Worm (Caenorhabditis elegans) whole organism, young adult: Measurements from ENCODE around the gene tbcc-1.

ENCODE experiments used
- B0019.2 ChIP-seq: fragments of 200-800 bp; sonication (Bioruptor generic); conservative IDR thresholded peaks from 2 replicates; pipeline ENCODE4 v1.3.6; 2022; ENCODE audit warnings: missing genetic modification reagents, missing genetic modification characterization, missing compliant biosample characterization
- D2030.7 ChIP-seq: fragments of 200-800 bp; sonication (Bioruptor generic); IDR thresholded peaks from 2 replicates; pipeline ENCODE4 v1.3.6; 2022; ENCODE audit warnings: missing genetic modification reagents, missing genetic modification characterization, missing compliant biosample characterization
- F39B2.1 ChIP-seq: fragments of 200-800 bp; sonication (Bioruptor generic); IDR thresholded peaks from 2 replicates; pipeline ENCODE4 v1.3.6; 2022; ENCODE audit warnings: missing genetic modification reagents, missing genetic modification characterization, missing compliant biosample characterization
- F55B11.4 ChIP-seq: sonication (generic microtip); optimal IDR thresholded peaks from 2 replicates; lab custom pipeline; 2016; ENCODE audit warnings: missing compliant biosample characterization, missing genetic modification characterization, borderline replicate concordance; ENCODE audit not compliant: insufficient read depth
- T07F8.4 ChIP-seq: sonication (generic microtip); optimal IDR thresholded peaks from 2 replicates; lab custom pipeline; 2016; ENCODE audit warnings: mild to moderate bottlenecking, missing genetic modification characterization, moderate library complexity, missing compliant biosample characterization
- Y53G8AR.9 ChIP-seq: fragments of 200-800 bp; sonication (Bioruptor generic); conservative IDR thresholded peaks from 2 replicates; pipeline ENCODE4 v1.3.6; 2022; ENCODE audit warnings: missing genetic modification reagents, missing genetic modification characterization, missing compliant biosample characterization
- Y79H2A.3 ChIP-seq: fragments of 200-800 bp; sonication (Bioruptor generic); conservative IDR thresholded peaks from 2 replicates; pipeline ENCODE4 v1.3.6; 2022; ENCODE audit warnings: missing genetic modification reagents, missing genetic modification characterization, missing compliant biosample characterization
- Y95B8A.8 ChIP-seq: fragments of 200-800 bp; sonication (Bioruptor generic); IDR thresholded peaks from 2 replicates; pipeline ENCODE4 v1.3.6; 2022; ENCODE audit warnings: missing genetic modification reagents, missing genetic modification characterization, missing compliant biosample characterization
- akir-1 ChIP-seq: fragments of 200-800 bp; sonication (Bioruptor generic); optimal IDR thresholded peaks from 2 replicates; lab custom pipeline; 2018; ENCODE audit warnings: mild to moderate bottlenecking, missing genetic modification characterization, moderate library complexity, missing compliant biosample characterization
- ama-1 ChIP-seq, 3 experiments: fragments of 150-350 bp in 1 of 3; sonication (generic microtip) in 2 of 3; optimal IDR thresholded peaks; 2 replicates each; lab custom pipeline; 2014 to 2018; ENCODE audit warnings: missing biosample characterization in 2 of 3, missing genetic modification characterization in 2 of 3, missing genetic modification reagents in 2 of 3
- aptf-2 ChIP-seq: fragments of 200-800 bp; sonication (Bioruptor generic); conservative IDR thresholded peaks from 2 replicates; pipeline ENCODE4 v1.3.6; 2022; ENCODE audit warnings: missing genetic modification reagents, missing genetic modification characterization, missing compliant biosample characterization
- athp-1 ChIP-seq: sonication (generic microtip); optimal IDR thresholded peaks from 2 replicates; lab custom pipeline; 2017; ENCODE audit warnings: mild to moderate bottlenecking, missing genetic modification characterization, missing compliant biosample characterization
- attf-3 ChIP-seq: fragments of 200-800 bp; sonication (Bioruptor generic); conservative IDR thresholded peaks from 2 replicates; pipeline ENCODE4 v1.3.6; 2022; ENCODE audit warnings: missing genetic modification reagents, missing genetic modification characterization, missing compliant biosample characterization
- bed-2 ChIP-seq: fragments of 200-800 bp; sonication (Bioruptor generic); IDR thresholded peaks from 2 replicates; pipeline ENCODE4 v1.3.6; 2022; ENCODE audit warnings: missing genetic modification reagents, missing genetic modification characterization, missing compliant biosample characterization
- cebp-1 ChIP-seq, 2 experiments: fragments of 200-800 bp in 1 of 2; sonication (Bioruptor generic) in 1 of 2; sonication (generic microtip) in 1 of 2; IDR thresholded peaks in 1 of 2; optimal IDR thresholded peaks in 1 of 2; 2 replicates each; pipeline versions ENCODE4 v1.3.6 to Lab custom; 2017 to 2022; ENCODE audit warnings: missing compliant biosample characterization in 2 of 2, missing genetic modification characterization in 2 of 2, mild to moderate bottlenecking in 1 of 2, missing genetic modification reagents in 1 of 2, moderate library complexity in 1 of 2
- ceh-27 ChIP-seq: fragments of 200-800 bp; sonication (Bioruptor generic); optimal IDR thresholded peaks from 2 replicates; lab custom pipeline; 2018; ENCODE audit warnings: mild to moderate bottlenecking, missing genetic modification characterization, moderate library complexity, missing compliant biosample characterization
- ceh-58 ChIP-seq: fragments of 200-800 bp; sonication (Bioruptor generic); IDR thresholded peaks from 2 replicates; pipeline ENCODE4 v1.3.6; 2022; ENCODE audit warnings: missing genetic modification characterization, missing compliant biosample characterization
- dpff-1 ChIP-seq: sonication (generic microtip); optimal IDR thresholded peaks from 2 replicates; lab custom pipeline; 2017; ENCODE audit warnings: mild to moderate bottlenecking, missing genetic modification characterization, missing compliant biosample characterization
- efl-1 ChIP-seq: fragments of 150-350 bp; optimal IDR thresholded peaks from 2 replicates; lab custom pipeline; 2014; ENCODE audit warnings: missing biosample characterization, missing genetic modification reagents, missing genetic modification characterization
- egl-44 ChIP-seq: fragments of 200-800 bp; sonication (Bioruptor generic); IDR thresholded peaks from 2 replicates; pipeline ENCODE4 v1.3.6; 2022; ENCODE audit warnings: missing genetic modification reagents, missing genetic modification characterization, missing compliant biosample characterization
- egrh-3 ChIP-seq: fragments of 200-800 bp; sonication (Bioruptor generic); IDR thresholded peaks from 2 replicates; pipeline ENCODE4 v1.3.6; 2022; ENCODE audit warnings: missing genetic modification reagents, missing genetic modification characterization, missing compliant biosample characterization
- fkh-3 ChIP-seq: sonication (generic microtip); optimal IDR thresholded peaks from 2 replicates; lab custom pipeline; 2016; ENCODE audit warnings: mild to moderate bottlenecking, missing genetic modification characterization, missing compliant biosample characterization
- hlh-26 ChIP-seq: fragments of 200-800 bp; sonication (Bioruptor generic); conservative IDR thresholded peaks from 2 replicates; pipeline ENCODE4 v1.3.6; 2022; ENCODE audit warnings: missing genetic modification reagents, missing genetic modification characterization, missing compliant biosample characterization
- hrde-1 ChIP-seq: sonication (generic microtip); optimal IDR thresholded peaks from 2 replicates; lab custom pipeline; 2016; ENCODE audit warnings: missing genetic modification characterization, mild to moderate bottlenecking, missing compliant biosample characterization, moderate library complexity, missing genotype, missing genetic modification reagents, borderline replicate concordance
- hsf-1 ChIP-seq: fragments of 200-800 bp; sonication (Bioruptor generic); IDR thresholded peaks from 2 replicates; pipeline ENCODE4 v1.3.6; 2022; ENCODE audit warnings: missing genetic modification reagents, missing genetic modification characterization, missing compliant biosample characterization
- let-607 ChIP-seq, 2 experiments: fragments of 200-800 bp in 1 of 2; sonication (Bioruptor generic) in 1 of 2; sonication (generic microtip) in 1 of 2; optimal IDR thresholded peaks; 2 replicates each; lab custom pipeline; 2016 to 2018; ENCODE audit warnings: mild to moderate bottlenecking in 2 of 2, missing compliant biosample characterization in 2 of 2, missing genetic modification characterization in 2 of 2, moderate library complexity in 2 of 2, missing genotype in 1 of 2
- lir-1 ChIP-seq: fragments of 200-800 bp; sonication (Bioruptor generic); conservative IDR thresholded peaks from 2 replicates; pipeline ENCODE4 v1.3.6; 2022; ENCODE audit warnings: missing genetic modification reagents, missing genetic modification characterization, missing compliant biosample characterization
- lsl-1 ChIP-seq: fragments of 200-800 bp; sonication (Bioruptor generic); optimal IDR thresholded peaks from 2 replicates; lab custom pipeline; 2018; ENCODE audit warnings: mild to moderate bottlenecking, missing genetic modification characterization, moderate library complexity, missing compliant biosample characterization
- lsy-27 ChIP-seq: sonication (generic microtip); optimal IDR thresholded peaks from 2 replicates; lab custom pipeline; 2017; ENCODE audit warnings: missing genetic modification characterization, mild to moderate bottlenecking, missing compliant biosample characterization, antibody characterized with exemption, missing genotype, borderline replicate concordance; ENCODE audit not compliant: insufficient read depth
- madf-3 ChIP-seq: fragments of 200-800 bp; sonication (Bioruptor generic); IDR thresholded peaks from 2 replicates; pipeline ENCODE4 v1.3.6; 2022; ENCODE audit warnings: missing genetic modification reagents, missing genetic modification characterization, missing compliant biosample characterization
- mcd-1 ChIP-seq: fragments of 200-800 bp; sonication (Bioruptor generic); IDR thresholded peaks from 2 replicates; pipeline ENCODE4 v1.3.6; 2022; ENCODE audit warnings: missing genetic modification reagents, missing genetic modification characterization, missing compliant biosample characterization
- mes-4 ChIP-seq: sonication (generic microtip); optimal IDR thresholded peaks from 2 replicates; lab custom pipeline; 2016; ENCODE audit warnings: missing genotype, missing genetic modification characterization, missing compliant biosample characterization
- nfya-1 ChIP-seq: sonication (generic microtip); optimal IDR thresholded peaks from 2 replicates; lab custom pipeline; 2017; ENCODE audit warnings: antibody characterized with exemption, missing compliant biosample characterization, missing genetic modification characterization, borderline replicate concordance; ENCODE audit not compliant: insufficient read depth
- nhr-90 ChIP-seq: sonication (generic microtip); optimal IDR thresholded peaks from 2 replicates; lab custom pipeline; 2016; ENCODE audit warnings: missing genotype, mild to moderate bottlenecking, missing genetic modification characterization, missing compliant biosample characterization
- pbrm-1 ChIP-seq: fragments of 200-800 bp; sonication (Bioruptor generic); IDR thresholded peaks from 2 replicates; pipeline ENCODE4 v1.3.6; 2022; ENCODE audit warnings: missing genetic modification reagents, missing genetic modification characterization, missing compliant biosample characterization
- sea-2 ChIP-seq: fragments of 200-800 bp; sonication (Bioruptor generic); IDR thresholded peaks from 2 replicates; pipeline ENCODE4 v1.3.6; 2022; ENCODE audit warnings: missing genetic modification characterization, missing compliant biosample characterization
- snpc-1.1 ChIP-seq: sonication (generic microtip); optimal IDR thresholded peaks from 2 replicates; lab custom pipeline; 2017; ENCODE audit warnings: missing genetic modification characterization, mild to moderate bottlenecking, missing compliant biosample characterization, antibody characterized with exemption, moderate library complexity, missing genotype, missing genetic modification reagents; ENCODE audit not compliant: insufficient read depth
- snpc-1.3 ChIP-seq: sonication (generic microtip); optimal IDR thresholded peaks from 2 replicates; lab custom pipeline; 2017; ENCODE audit warnings: missing genetic modification characterization, mild to moderate bottlenecking, missing compliant biosample characterization, antibody characterized with exemption, moderate library complexity, missing genotype, missing genetic modification reagents; ENCODE audit not compliant: insufficient read depth
- sptf-2 ChIP-seq: fragments of 200-800 bp; sonication (Bioruptor generic); optimal IDR thresholded peaks from 2 replicates; lab custom pipeline; 2018; ENCODE audit warnings: mild to moderate bottlenecking, missing genetic modification characterization, missing compliant biosample characterization
- xnd-1 ChIP-seq: sonication (generic microtip); optimal IDR thresholded peaks from 2 replicates; lab custom pipeline; 2016; ENCODE audit warnings: missing genotype, missing genetic modification reagents, missing genetic modification characterization, missing compliant biosample characterization
- zfh-2 ChIP-seq: fragments of 200-800 bp; sonication (Bioruptor generic); conservative IDR thresholded peaks from 2 replicates; pipeline ENCODE4 v1.3.6; 2022; ENCODE audit warnings: missing genetic modification reagents, missing genetic modification characterization, missing compliant biosample characterization
- ztf-6 ChIP-seq: fragments of 200-800 bp; sonication (Bioruptor generic); IDR thresholded peaks from 2 replicates; pipeline ENCODE4 v1.3.6; 2022; ENCODE audit warnings: missing genetic modification reagents, missing genetic modification characterization, missing compliant biosample characterization

The tbcc-1 gene

ce11 chrIII:2768635-2769034 lies 19.6 kb upstream of the tbcc-1 start, which contains the start of gene swsn-3 (continued):
- no peak for TF ChIP-seq dpff-1
- no peak for TF ChIP-seq F55B11.4 (tag; lab: Kevin White, UChicago)
- TF ChIP-seq nhr-90 = no peak
- TF ChIP-seq lsy-27 = peak; percentile 72
- no peak for TF ChIP-seq hrde-1 (tag; lab: Kevin White, UChicago)
- peak; percentile 75 for TF ChIP-seq snpc-1.3

- TF ChIP-seq pbrm-1 = no peak
- no peak for TF ChIP-seq D2030.7
- no peak for TF ChIP-seq fkh-3
- no peak for TF ChIP-seq T07F8.4
- no peak for TF ChIP-seq Y95B8A.8
- no peak for TF ChIP-seq egl-44
- TF ChIP-seq ztf-6 (GFP tag; lab: Robert Waterston, UW) = no peak
- TF ChIP-seq lsl-1 (GFP tag; lab: Kevin White, UChicago) = no peak
- TF ChIP-seq madf-3 (GFP tag; lab: Robert Waterston, UW) = no peak
- no peak for TF ChIP-seq B0019.2 (GFP tag; lab: Robert Waterston, UW)
- no peak for TF ChIP-seq Y79H2A.3
- TF ChIP-seq athp-1 (tag; lab: Kevin White, UChicago) = no peak
- TF ChIP-seq sea-2 (GFP tag; lab: Robert Waterston, UW) = no peak
These were observed 19.2 kb upstream of the tbcc-1 start for ce11 chrIII:2769078-2769477.

- TF ChIP-seq egrh-3 (GFP tag; lab: Robert Waterston, UW) (peak; percentile 55; the same call in 1 of the 2 replicates), ceh-58 (GFP tag; lab: Robert Waterston, UW) (no peak), zfh-2 (GFP tag; lab: Robert Waterston, UW) (peak; percentile 78)
- TF ChIP-seq, all 124 proteins: peak for 2
These were observed 17.5 kb upstream of the tbcc-1 start for ce11 chrIII:2770752-2771151.

ce11 chrIII:2778655-2779054 lies 9.6 kb upstream of the tbcc-1 start, which contains the start of gene laf-1:
laf-1 (minus strand) TSS chrIII:2779053.
- TF ChIP-seq let-607 (tag; optimal IDR thresholded peaks at IDR 0.05; lab: Kevin White, UChicago) = no peak
- no peak for TF ChIP-seq F39B2.1 (GFP tag; lab: Robert Waterston, UW)
- TF ChIP-seq snpc-1.1 = no peak
- TF ChIP-seq sptf-2 (GFP tag; lab: Kevin White, UChicago) = no peak
- no peak for TF ChIP-seq ama-1 (optimal IDR thresholded peaks at IDR 0.05; lab: Kevin White, UChicago)
- no peak for TF ChIP-seq ama-1 (GFP tag; optimal IDR thresholded peaks at IDR 0.05; lab: Kevin White, UChicago)
- no peak for TF ChIP-seq cebp-1 (GFP tag; IDR thresholded peaks at IDR 0.05; lab: Robert Waterston, UW)
- TF ChIP-seq cebp-1 (tag; optimal IDR thresholded peaks at IDR 0.05; lab: Kevin White, UChicago) = no peak
- no peak for TF ChIP-seq bed-2 (GFP tag; lab: Robert Waterston, UW)
- no peak for TF ChIP-seq hsf-1 (GFP tag; lab: Robert Waterston, UW)
- no peak for TF ChIP-seq hlh-26 (GFP tag; lab: Robert Waterston, UW)
- no peak for TF ChIP-seq lir-1 (GFP tag; lab: Robert Waterston, UW)
- TF ChIP-seq attf-3 (GFP tag; lab: Robert Waterston, UW) = no peak
- no peak for TF ChIP-seq lsl-1 (GFP tag; lab: Kevin White, UChicago)
- no peak for TF ChIP-seq efl-1 (GFP tag; lab: Kevin White, UChicago)
- no peak for TF ChIP-seq xnd-1 (tag; lab: Kevin White, UChicago)
- peak; percentile 73 for TF ChIP-seq zfh-2 (GFP tag; lab: Robert Waterston, UW)
- no peak for TF ChIP-seq nfya-1 (tag; lab: Kevin White, UChicago)
- no peak for TF ChIP-seq akir-1 (GFP tag; lab: Kevin White, UChicago)
- TF ChIP-seq ceh-27 (GFP tag; lab: Kevin White, UChicago) = no peak
- TF ChIP-seq Y53G8AR.9 = no peak
- no peak for TF ChIP-seq mes-4 (tag; lab: Kevin White, UChicago)
- no peak for TF ChIP-seq aptf-2
- 0 out of 2 replicates have a peak, but pooled peaks have one; percentile 24 for TF ChIP-seq mcd-1 (GFP tag; lab: Robert Waterston, UW)
- TF ChIP-seq fkh-3 = no peak
- no peak for TF ChIP-seq Y79H2A.3
- TF ChIP-seq egrh-3 (GFP tag; lab: Robert Waterston, UW) = peak; percentile 65; the same call in 1 of the 2 replicates
- TF ChIP-seq, all 124 proteins: peak for 3
